Worm (Caenorhabditis elegans): ENCODE results near the gene clec-216.

DNA sequence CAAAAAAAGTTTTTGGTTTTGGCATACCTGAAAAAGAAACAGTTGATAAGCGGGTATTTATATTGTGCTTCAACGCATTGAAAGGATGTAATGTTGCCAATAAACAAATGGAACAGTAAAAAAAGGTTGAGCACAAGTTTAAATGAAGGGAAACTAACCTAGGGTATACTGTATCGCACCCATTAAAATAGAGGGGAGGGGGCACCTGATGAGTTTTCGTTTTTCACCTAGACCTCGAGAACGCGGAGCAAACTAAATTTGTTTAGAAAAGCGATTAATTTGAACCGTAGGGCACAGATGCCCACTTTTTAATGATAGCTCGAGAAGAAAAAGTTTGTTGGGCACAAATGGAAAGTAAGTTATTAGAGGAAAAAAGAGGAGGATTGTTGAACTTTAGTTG is 19.8 kb downstream of the clec-216 start, which contains the start of gene ncx-10:
- TF ChIP-seq egl-27 (tag; optimal IDR thresholded peaks at IDR 0.05) (no peak), nhr-237 (tag; optimal IDR thresholded peaks at IDR 0.05) (no peak), unc-62 (GFP tag; optimal IDR thresholded peaks at IDR 0.05) (no peak), C34F6.9 (tag; optimal IDR thresholded peaks at IDR 0.05) (no peak), unc-55 (GFP tag; optimal IDR thresholded peaks at IDR 0.05) (no peak), dmd-4 (tag; optimal IDR thresholded peaks at IDR 0.05) (no peak), unc-39 (tag; optimal IDR thresholded peaks at IDR 0.05) (no peak), zag-1 (tag; optimal IDR thresholded peaks at IDR 0.05) (no peak)

Measured in whole organism, L2 larva.